Fruit fly (Drosophila melanogaster): ENCODE results near the gene CtsL3.

DNA sequence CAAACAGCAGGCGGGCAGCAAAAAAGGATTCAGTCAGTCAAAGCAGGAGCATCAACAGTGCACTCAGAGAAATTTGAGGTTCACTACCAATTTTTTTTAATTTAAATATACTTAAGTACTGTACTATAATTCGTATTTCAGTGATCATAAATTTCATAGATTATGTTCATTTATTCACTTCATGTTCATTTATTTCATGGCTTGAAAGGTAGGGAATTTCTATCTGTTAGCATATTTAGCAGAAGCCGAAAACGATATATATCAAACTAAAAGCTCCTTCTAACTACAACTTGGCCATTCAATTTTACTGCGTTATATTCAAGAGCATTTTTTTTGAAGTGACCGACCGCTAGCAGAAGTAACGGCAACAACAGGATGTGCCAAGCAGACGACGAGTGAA is 33.2 kb downstream of the CtsL3 start:
- TF ChIP-seq gl (tag; optimal IDR thresholded peaks at IDR 0.05) (no peak), CG8159 (tag; optimal IDR thresholded peaks at IDR 0.05) (peak; percentile 64), CG12605 (GFP tag; IDR thresholded peaks at IDR 0.05) (no peak), CG4496 (GFP tag; IDR thresholded peaks at IDR 0.05) (no peak), fd96Ca (GFP tag; IDR thresholded peaks at IDR 0.05) (no peak), CG10348 (GFP tag; IDR thresholded peaks at IDR 0.05) (no peak), CG15710 (tag; optimal IDR thresholded peaks at IDR 0.05) (peak; percentile 45)
